Fruit fly (Drosophila melanogaster) whole organism, pupa: ENCODE measurements around the gene pyd.

Experiments used
- CG10348 ChIP-seq: fragments of 200-800 bp; sonication (Bioruptor generic); IDR thresholded peaks from 2 replicates; pipeline ENCODE4 v1.3.6; 2022; ENCODE audit warnings: missing biosample characterization, missing genetic modification characterization
- CG12605 ChIP-seq: fragments of 200-800 bp; sonication (Bioruptor generic); IDR thresholded peaks from 2 replicates; pipeline ENCODE4 v1.3.6; 2022; ENCODE audit warnings: missing biosample characterization, missing genetic modification characterization
- CG13204 ChIP-seq: fragments of 200-800 bp; sonication (Bioruptor generic); optimal IDR thresholded peaks from 2 replicates; lab custom pipeline; 2018; ENCODE audit warnings: missing biosample characterization, mild to moderate bottlenecking, missing genetic modification characterization, moderate library complexity
- CG14655 ChIP-seq: fragments of 200-800 bp; sonication (Bioruptor generic); optimal IDR thresholded peaks from 3 replicates; lab custom pipeline; 2017; ENCODE audit warnings: mild to moderate bottlenecking, missing biosample characterization, missing genetic modification reagents, missing genetic modification characterization
- CG15710 ChIP-seq: fragments of 200-800 bp; sonication (Bioruptor generic); optimal IDR thresholded peaks from 2 replicates; lab custom pipeline; 2018; ENCODE audit warnings: missing biosample characterization, mild to moderate bottlenecking, missing genetic modification characterization, moderate library complexity
- CG17806 ChIP-seq: fragments of 200-800 bp; sonication (Bioruptor generic); optimal IDR thresholded peaks from 2 replicates; lab custom pipeline; 2018; ENCODE audit warnings: missing biosample characterization, mild to moderate bottlenecking, missing genetic modification characterization, moderate library complexity
- CG32121 ChIP-seq: fragments of 200-800 bp; sonication (Bioruptor generic); IDR thresholded peaks from 2 replicates; pipeline ENCODE4 v1.3.6; 2022; ENCODE audit warnings: missing biosample characterization, missing genetic modification characterization
- CG34367 ChIP-seq: fragments of 200-800 bp; sonication (Bioruptor generic); optimal IDR thresholded peaks from 2 replicates; lab custom pipeline; 2018; ENCODE audit warnings: missing biosample characterization, mild to moderate bottlenecking, missing genetic modification characterization
- CG4496 ChIP-seq: fragments of 200-800 bp; sonication (Bioruptor generic); IDR thresholded peaks from 3 replicates; pipeline ENCODE4 v1.3.6; 2022; ENCODE audit warnings: missing biosample characterization, missing genetic modification characterization
- CG8159 ChIP-seq: fragments of 200-800 bp; sonication (Bioruptor generic); optimal IDR thresholded peaks from 3 replicates; lab custom pipeline; 2018; ENCODE audit warnings: missing biosample characterization, mild to moderate bottlenecking, missing genetic modification characterization, moderate library complexity
- CG8301 ChIP-seq: fragments of 200-800 bp; sonication (Bioruptor generic); optimal IDR thresholded peaks from 2 replicates; lab custom pipeline; 2018; ENCODE audit warnings: missing biosample characterization, mild to moderate bottlenecking, missing genetic modification characterization
- CG9948 ChIP-seq: fragments of 200-800 bp; sonication (Bioruptor generic); optimal IDR thresholded peaks from 2 replicates; lab custom pipeline; 2018; ENCODE audit warnings: missing biosample characterization, mild to moderate bottlenecking, missing genetic modification characterization, moderate library complexity
- D1 ChIP-seq: fragments of 200-800 bp; sonication (Bioruptor generic); optimal IDR thresholded peaks from 2 replicates; lab custom pipeline; 2018; ENCODE audit warnings: missing biosample characterization, mild to moderate bottlenecking, missing genetic modification characterization, moderate library complexity
- EcR ChIP-seq: fragments of 200-800 bp; sonication (Bioruptor generic); optimal IDR thresholded peaks from 3 replicates; lab custom pipeline; 2019; ENCODE audit warnings: missing biosample characterization, missing genetic modification characterization, mild to moderate bottlenecking, moderate library complexity, missing genetic modification reagents
- Ets98B ChIP-seq: fragments of 200-800 bp; sonication (Bioruptor generic); IDR thresholded peaks from 2 replicates; pipeline ENCODE4 v1.3.6; 2022; ENCODE audit warnings: missing biosample characterization, missing genetic modification characterization
- Pif1A ChIP-seq: fragments of 200-800 bp; sonication (Bioruptor generic); optimal IDR thresholded peaks from 3 replicates; lab custom pipeline; 2016; ENCODE audit warnings: missing biosample characterization, missing genetic modification characterization
- Pif1B ChIP-seq: fragments of 200-800 bp; sonication (Bioruptor generic); optimal IDR thresholded peaks from 3 replicates; lab custom pipeline; 2016; ENCODE audit warnings: missing biosample characterization, missing genetic modification characterization
- Snoo ChIP-seq: fragments of 200-800 bp; sonication (Bioruptor generic); optimal IDR thresholded peaks from 3 replicates; lab custom pipeline; 2017; ENCODE audit warnings: missing biosample characterization, mild to moderate bottlenecking, missing genetic modification characterization, inconsistent platforms
- fd96Ca ChIP-seq: fragments of 200-800 bp; sonication (Bioruptor generic); IDR thresholded peaks from 3 replicates; pipeline ENCODE4 v1.3.6; 2022; ENCODE audit warnings: missing biosample characterization, missing genetic modification characterization
- gl ChIP-seq: fragments of 200-800 bp; sonication (Bioruptor generic); optimal IDR thresholded peaks from 2 replicates; lab custom pipeline; 2018; ENCODE audit warnings: missing biosample characterization, mild to moderate bottlenecking, missing genetic modification characterization
- rn ChIP-seq: fragments of 200-800 bp; sonication (Bioruptor generic); IDR thresholded peaks from 2 replicates; pipeline ENCODE4 v1.3.6; 2022; ENCODE audit warnings: missing biosample characterization, missing genetic modification characterization

pyd gene

dm6 chr3R:8920091-8920733 is 11.5 kb downstream of the pyd start:
- TF ChIP-seq Pif1B, result no peak
- TF ChIP-seq CG12605, result peak; percentile 43
- TF ChIP-seq rn, result no peak
- no peak for TF ChIP-seq CG17806 (tag; lab: Kevin White, UChicago)
- TF ChIP-seq D1 (tag; lab: Kevin White, UChicago), result no peak
- no peak for TF ChIP-seq CG10348 (GFP tag; lab: Robert Waterston, UW)
- peak; percentile 79 for TF ChIP-seq Ets98B (GFP tag; lab: Robert Waterston, UW)
- TF ChIP-seq CG4496 (GFP tag; lab: Robert Waterston, UW), result peak; percentile 81
- no peak for TF ChIP-seq CG15710 (tag; lab: Kevin White, UChicago)
- TF ChIP-seq CG8301 (tag; lab: Kevin White, UChicago), result no peak
- TF ChIP-seq Pif1A (GFP tag; lab: Kevin White, UChicago), result peak; percentile 51
- TF ChIP-seq CG9948 (tag; lab: Kevin White, UChicago), result no peak
- TF ChIP-seq fd96Ca (GFP tag; lab: Robert Waterston, UW), result peak; percentile 58; the same call in 2 of the 3 replicates
- TF ChIP-seq CG32121 (GFP tag; lab: Robert Waterston, UW), result peak; percentile 68
- TF ChIP-seq CG14655, result peak; percentile 52
- TF ChIP-seq Snoo (tag; lab: Kevin White, UChicago), result no peak
- no peak for TF ChIP-seq CG8159 (tag; lab: Kevin White, UChicago)
- no peak for TF ChIP-seq EcR (GFP tag; lab: Kevin White, UChicago)
- TF ChIP-seq CG13204 (GFP tag; lab: Kevin White, UChicago), result no peak
- no peak for TF ChIP-seq CG34367 (tag; lab: Kevin White, UChicago)

dm6 chr3R:8918818-8919217 is 12.9 kb downstream of the pyd start:
- 0 out of 2 replicates have a peak, but pooled peaks have one; percentile 23 for TF ChIP-seq CG12605
- peak; percentile 46 for TF ChIP-seq CG14655
- no peak for TF ChIP-seq EcR (GFP tag; lab: Kevin White, UChicago)
- no peak for TF ChIP-seq Ets98B (GFP tag; lab: Robert Waterston, UW)
- TF ChIP-seq Snoo (tag; lab: Kevin White, UChicago), result no peak
- peak; percentile 2 for TF ChIP-seq CG9948 (tag; lab: Kevin White, UChicago)
- TF ChIP-seq CG4496 (GFP tag; lab: Robert Waterston, UW), result peak; percentile 26; the same call in 1 of the 3 replicates
- TF ChIP-seq CG32121 (GFP tag; lab: Robert Waterston, UW), result peak; percentile 53; the same call in 1 of the 2 replicates
- peak; percentile 58 for TF ChIP-seq CG8301 (tag; lab: Kevin White, UChicago)
- peak; percentile 1 for TF ChIP-seq Pif1A (GFP tag; lab: Kevin White, UChicago)
- TF ChIP-seq, all 21 proteins: peak for 7

- TF ChIP-seq rn (no peak), CG4496 (GFP tag; lab: Robert Waterston, UW) (0 out of 3 replicates have a peak, but pooled peaks have one; percentile 28), CG12605 (0 out of 2 replicates have a peak, but pooled peaks have one; percentile 26)
Measured at dm6 chr3R:8915537-8916332, 16.0 kb downstream of the pyd start.

dm6 chr3R:8914919-8915318 is 16.8 kb downstream of the pyd start:
- TF ChIP-seq EcR (GFP tag; lab: Kevin White, UChicago) (peak; percentile 79), Ets98B (GFP tag; lab: Robert Waterston, UW) (no peak), Snoo (tag; lab: Kevin White, UChicago) (no peak)

- TF ChIP-seq rn (peak; percentile 30; the same call in 1 of the 2 replicates), D1 (tag; lab: Kevin White, UChicago) (no peak), CG14655 (peak; percentile 75), CG8159 (tag; lab: Kevin White, UChicago) (peak; percentile 41), fd96Ca (GFP tag; lab: Robert Waterston, UW) (0 out of 3 replicates have a peak, but pooled peaks have one; percentile 38), CG15710 (tag; lab: Kevin White, UChicago) (peak; percentile 43), Pif1A (GFP tag; lab: Kevin White, UChicago) (peak; percentile 38), CG4496 (GFP tag; lab: Robert Waterston, UW) (peak; percentile 81), CG8301 (tag; lab: Kevin White, UChicago) (peak; percentile 81), EcR (GFP tag; lab: Kevin White, UChicago) (no peak), CG17806 (tag; lab: Kevin White, UChicago) (peak; percentile 42), Pif1B (peak; percentile 41), Snoo (tag; lab: Kevin White, UChicago) (peak; percentile 35), CG34367 (tag; lab: Kevin White, UChicago) (no peak), CG9948 (tag; lab: Kevin White, UChicago) (peak; percentile 30), CG12605 (peak; percentile 73; the same call in 1 of the 2 replicates), gl (no peak), CG10348 (GFP tag; lab: Robert Waterston, UW) (0 out of 2 replicates have a peak, but pooled peaks have one; percentile 21), CG32121 (GFP tag; lab: Robert Waterston, UW) (peak; percentile 81), CG13204 (GFP tag; lab: Kevin White, UChicago) (no peak), Ets98B (GFP tag; lab: Robert Waterston, UW) (peak; percentile 83)
Measured at dm6 chr3R:8896740-8897139, 35.0 kb downstream of the pyd start.
